Worm (Caenorhabditis elegans): Measurements from ENCODE around the gene parg-2.

ce11 chrIV:8665778-8666177 is 49.2 kb downstream of the parg-2 start:
- TF ChIP-seq B0336.3 (GFP tag; IDR thresholded peaks at IDR 0.05) = no peak
- no peak for TF ChIP-seq chd-7 (tag; optimal IDR thresholded peaks at IDR 0.05)
- TF ChIP-seq snpc-1.3 (tag; optimal IDR thresholded peaks at IDR 0.05; ENCODE audit: insufficient read depth) = no peak
- no peak for TF ChIP-seq him-1 (tag; optimal IDR thresholded peaks at IDR 0.05)
- no peak for TF ChIP-seq unc-62 (GFP tag; optimal IDR thresholded peaks at IDR 0.05)
- TF ChIP-seq B0261.1 (tag; optimal IDR thresholded peaks at IDR 0.05) = no peak
- no peak for TF ChIP-seq snpc-4 (GFP tag; optimal IDR thresholded peaks at IDR 0.05)
- no peak for TF ChIP-seq snpc-4 (tag; optimal IDR thresholded peaks at IDR 0.05)
- TF ChIP-seq hlh-12 (tag; optimal IDR thresholded peaks at IDR 0.05) = no peak
- no peak for TF ChIP-seq Y53F4B.3 (GFP tag; IDR thresholded peaks at IDR 0.05)
- no peak for TF ChIP-seq lin-26 (GFP tag; IDR thresholded peaks at IDR 0.05)
- TF ChIP-seq ets-4 (GFP tag; optimal IDR thresholded peaks at IDR 0.05) = no peak
- TF ChIP-seq tbx-9 (tag; optimal IDR thresholded peaks at IDR 0.05; ENCODE audit: borderline replicate concordance) = no peak
- no peak for TF ChIP-seq ama-1 (optimal IDR thresholded peaks at IDR 0.05)
- no peak for TF ChIP-seq ama-1 (GFP tag; optimal IDR thresholded peaks at IDR 0.05)
- TF ChIP-seq sea-2 (GFP tag; IDR thresholded peaks at IDR 0.05) = no peak
